Worm (Caenorhabditis elegans) whole organism, L4 larva: ENCODE measurements around the gene F38B7.11.

Experiments
- ceh-44 ChIP-seq: fragments of 200-800 bp; sonication (Bioruptor generic); IDR thresholded peaks from 2 replicates; pipeline ENCODE4 v1.3.6; 2022; ENCODE audit warnings: missing genetic modification reagents, missing genetic modification characterization, missing compliant biosample characterization
- ctbp-1 ChIP-seq: fragments of 200-800 bp; sonication (Bioruptor generic); IDR thresholded peaks from 2 replicates; pipeline ENCODE4 v1.3.6; 2022; ENCODE audit warnings: missing genetic modification reagents, missing genetic modification characterization, missing compliant biosample characterization
- hmg-1.1 ChIP-seq: fragments of 200-800 bp; sonication (Bioruptor generic); IDR thresholded peaks from 2 replicates; pipeline ENCODE4 v1.3.6; 2022; ENCODE audit warnings: missing genetic modification reagents, missing genetic modification characterization, missing compliant biosample characterization
- lim-7 ChIP-seq: fragments of 200-800 bp; sonication (Bioruptor generic); IDR thresholded peaks from 2 replicates; pipeline ENCODE4 v1.3.6; 2022; ENCODE audit warnings: missing genetic modification characterization, missing compliant biosample characterization
- nhr-76 ChIP-seq: fragments of 150-350 bp; optimal IDR thresholded peaks from 2 replicates; lab custom pipeline; 2014; ENCODE audit warnings: missing biosample characterization, missing genetic modification characterization

DNA sequence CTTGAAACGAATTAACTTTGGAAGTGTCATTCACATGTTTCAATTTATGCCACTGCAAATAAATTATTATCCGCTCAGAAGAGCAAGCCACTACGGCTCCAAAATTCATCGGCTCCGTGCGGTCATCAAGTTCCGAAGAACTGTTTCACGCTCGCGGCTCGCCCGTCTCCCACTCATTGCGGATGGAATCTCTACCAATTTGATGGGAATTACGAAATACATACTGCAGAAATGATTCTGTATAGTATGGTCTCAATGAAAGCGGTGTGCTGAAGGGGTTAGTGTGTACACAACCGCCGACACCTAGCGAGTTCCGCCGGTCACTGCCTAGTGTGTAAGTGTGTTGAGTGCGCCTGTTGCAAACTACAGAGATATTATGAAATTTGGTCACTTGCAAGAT, 38.2 kb downstream of the F38B7.11 start:
- TF ChIP-seq hmg-1.1 (GFP tag; lab: Robert Waterston, UW) = no peak
- TF ChIP-seq nhr-76 = no peak
- no peak for TF ChIP-seq ceh-44 (GFP tag; lab: Robert Waterston, UW)
- no peak for TF ChIP-seq lim-7 (GFP tag; lab: Robert Waterston, UW)
- TF ChIP-seq ctbp-1 (GFP tag; lab: Robert Waterston, UW) = no peak
